Worm (Caenorhabditis elegans) whole organism, L4/young adult: ENCODE results near the gene col-131.

Experiments
- W03F9.2 ChIP-seq: fragments of 150-350 bp; optimal IDR thresholded peaks from 2 replicates; lab custom pipeline; 2014; ENCODE audit warnings: missing biosample characterization, missing genetic modification characterization
- dao-5 ChIP-seq: sonication (generic microtip); optimal IDR thresholded peaks from 2 replicates; lab custom pipeline; 2016; ENCODE audit warnings: missing genotype, missing genetic modification characterization, moderate library complexity, missing compliant biosample characterization

DNA sequence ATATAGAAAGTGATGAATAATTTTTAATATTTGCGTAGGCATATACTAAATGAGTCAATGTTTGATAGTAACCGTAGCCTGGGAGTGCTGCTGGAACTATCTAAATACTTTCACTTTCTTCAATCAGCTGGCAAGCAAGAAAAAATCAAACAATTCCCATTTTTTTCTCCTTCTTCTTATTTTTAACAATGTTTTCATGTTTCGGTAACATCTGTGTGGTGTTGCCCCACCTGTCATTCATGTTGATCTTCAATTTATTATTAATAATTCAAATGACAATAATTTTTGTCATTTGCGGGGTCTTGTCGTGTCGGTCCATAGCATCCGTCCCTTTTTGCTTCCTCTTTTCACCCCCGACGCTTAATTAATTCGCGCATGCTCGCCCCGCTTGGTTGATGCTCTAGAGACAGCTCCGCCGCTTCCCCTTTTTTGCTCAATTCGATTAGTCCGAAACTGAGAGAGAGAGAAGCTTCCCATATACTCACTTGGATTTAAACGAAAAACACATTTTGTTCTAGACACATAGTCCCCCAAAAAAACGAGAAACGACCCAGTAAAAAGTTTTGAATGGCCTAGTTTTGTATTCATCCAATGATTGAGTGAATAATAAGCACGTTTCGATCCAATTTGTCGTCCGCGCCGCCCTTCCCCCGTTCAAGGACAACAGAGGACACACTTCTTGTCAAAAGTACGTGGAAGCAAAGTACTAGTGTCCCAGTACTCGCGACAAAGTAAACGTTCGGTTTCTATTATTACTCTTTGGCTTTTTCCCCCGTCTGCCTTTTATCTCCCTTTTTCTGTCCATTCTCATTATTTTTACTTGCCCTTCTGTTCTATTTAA is 39.1 kb downstream of the col-131 start:
- TF ChIP-seq dao-5 (tag; lab: Kevin White, UChicago) (no peak), W03F9.2 (tag; lab: Kevin White, UChicago) (no peak)
